Worm (Caenorhabditis elegans) whole organism, L2 larva: Measurements from ENCODE around the gene nhr-97.
"Not testable (repeated sequence)": the region's sequence is repeated elsewhere in the genome, so short reads cannot be mapped to it uniquely, and the experiment has no call there.

Experiments used
- C34F6.9 ChIP-seq: fragments of 150-350 bp; optimal IDR thresholded peaks from 2 replicates; lab custom pipeline; 2014; ENCODE audit warnings: missing biosample characterization, missing genetic modification characterization
- F13H6.1 ChIP-seq: sonication (generic microtip); optimal IDR thresholded peaks from 2 replicates; lab custom pipeline; 2016; ENCODE audit warnings: missing genetic modification characterization, missing compliant biosample characterization
- Y55F3AM.14 ChIP-seq: fragments of 200-800 bp; sonication (Bioruptor generic); optimal IDR thresholded peaks from 2 replicates; lab custom pipeline; 2018; ENCODE audit warnings: mild to moderate bottlenecking, missing genetic modification characterization, missing compliant biosample characterization
- alr-1 ChIP-seq: fragments of 150-350 bp; optimal IDR thresholded peaks from 2 replicates; lab custom pipeline; 2014; ENCODE audit warnings: missing biosample characterization, missing genetic modification characterization
- aly-2 ChIP-seq: fragments of 150-350 bp; optimal IDR thresholded peaks from 2 replicates; lab custom pipeline; 2014; ENCODE audit warnings: missing biosample characterization, missing genetic modification characterization
- ama-1 ChIP-seq: fragments of 150-350 bp; optimal IDR thresholded peaks from 2 replicates; lab custom pipeline; 2018; ENCODE audit warnings: inconsistent platforms
- ceh-16 ChIP-seq: fragments of 150-350 bp; optimal IDR thresholded peaks from 2 replicates; lab custom pipeline; 2014; ENCODE audit warnings: missing biosample characterization, missing genetic modification characterization
- ceh-82 ChIP-seq: fragments of 150-350 bp; optimal IDR thresholded peaks from 2 replicates; lab custom pipeline; 2014; ENCODE audit warnings: missing biosample characterization, missing genetic modification characterization
- crh-2 ChIP-seq: sonication (generic microtip); optimal IDR thresholded peaks from 2 replicates; lab custom pipeline; 2017; ENCODE audit warnings: missing biosample characterization, missing genetic modification characterization
- egl-27 ChIP-seq: sonication (generic microtip); optimal IDR thresholded peaks from 3 replicates; lab custom pipeline; 2017; ENCODE audit warnings: missing biosample characterization, missing genetic modification reagents, missing genetic modification characterization
- fos-1 ChIP-seq: fragments of 150-350 bp; optimal IDR thresholded peaks from 2 replicates; lab custom pipeline; 2014; ENCODE audit warnings: missing biosample characterization, missing genetic modification characterization
- gmeb-1 ChIP-seq: fragments of 150-350 bp; optimal IDR thresholded peaks from 2 replicates; lab custom pipeline; 2014; ENCODE audit warnings: missing biosample characterization, missing genetic modification characterization
- lin-11 ChIP-seq: fragments of 150-350 bp; sonication (generic microtip); optimal IDR thresholded peaks from 2 replicates; lab custom pipeline; 2014; ENCODE audit warnings: missing biosample characterization, missing genetic modification characterization, inconsistent platforms, mixed read lengths
- lin-39 ChIP-seq: fragments of 150-350 bp; optimal IDR thresholded peaks from 2 replicates; lab custom pipeline; 2014; ENCODE audit warnings: missing biosample characterization, missing genetic modification reagents, missing genetic modification characterization
- lsy-2 ChIP-seq, 2 experiments: fragments of 150-350 bp in 1 of 2; sonication (generic microtip) in 1 of 2; optimal IDR thresholded peaks; 2 replicates each; lab custom pipeline; 2014 to 2017; ENCODE audit warnings: missing biosample characterization in 2 of 2, missing genetic modification characterization in 2 of 2
- mab-5 ChIP-seq: fragments of 150-350 bp; optimal IDR thresholded peaks from 2 replicates; lab custom pipeline; 2014; ENCODE audit warnings: missing biosample characterization, missing genetic modification characterization
- nhr-11 ChIP-seq: fragments of 150-350 bp; optimal IDR thresholded peaks from 2 replicates; lab custom pipeline; 2014; ENCODE audit warnings: missing biosample characterization, missing genetic modification characterization
- nhr-23 ChIP-seq: fragments of 150-350 bp; optimal IDR thresholded peaks from 2 replicates; lab custom pipeline; 2014; ENCODE audit warnings: missing biosample characterization, missing genetic modification reagents, missing genetic modification characterization
- nhr-237 ChIP-seq: fragments of 150-350 bp; optimal IDR thresholded peaks from 2 replicates; lab custom pipeline; 2014; ENCODE audit warnings: missing biosample characterization, missing genetic modification characterization
- nhr-25 ChIP-seq: fragments of 150-350 bp; sonication (generic microtip); optimal IDR thresholded peaks from 3 replicates; lab custom pipeline; 2014; ENCODE audit warnings: missing biosample characterization, missing genetic modification characterization
- nhr-6 ChIP-seq: fragments of 150-350 bp; optimal IDR thresholded peaks from 2 replicates; lab custom pipeline; 2014; ENCODE audit warnings: missing biosample characterization, missing genetic modification characterization
- nhr-77 ChIP-seq: fragments of 150-350 bp; optimal IDR thresholded peaks from 2 replicates; lab custom pipeline; 2014; ENCODE audit warnings: missing biosample characterization, missing genetic modification characterization
- skn-1 ChIP-seq: sonication (generic microtip); optimal IDR thresholded peaks from 2 replicates; lab custom pipeline; 2017; ENCODE audit warnings: missing biosample characterization, missing genetic modification characterization
- sma-3 ChIP-seq: sonication (generic microtip); optimal IDR thresholded peaks from 2 replicates; lab custom pipeline; 2016; ENCODE audit warnings: missing genetic modification reagents, missing genetic modification characterization, missing compliant biosample characterization
- sma-9 ChIP-seq, 2 experiments: fragments of 150-350 bp in 1 of 2; sonication (generic microtip) in 1 of 2; optimal IDR thresholded peaks; 2 replicates each; lab custom pipeline; 2014 to 2016; ENCODE audit warnings: missing genetic modification characterization in 2 of 2, mild to moderate bottlenecking in 1 of 2, missing biosample characterization in 1 of 2, missing compliant biosample characterization in 1 of 2, missing genetic modification reagents in 1 of 2, moderate library complexity in 1 of 2
- snpc-4 ChIP-seq: fragments of 150-350 bp; optimal IDR thresholded peaks from 2 replicates; lab custom pipeline; 2014; ENCODE audit warnings: missing biosample characterization, missing genetic modification characterization
- unc-55 ChIP-seq: fragments of 150-350 bp; sonication (generic microtip); optimal IDR thresholded peaks from 3 replicates; lab custom pipeline; 2014; ENCODE audit warnings: missing biosample characterization, missing genetic modification reagents, missing genetic modification characterization
- ztf-11 ChIP-seq: sonication (generic microtip); optimal IDR thresholded peaks from 2 replicates; lab custom pipeline; 2017; ENCODE audit warnings: missing biosample characterization, missing genetic modification characterization

Gene nhr-97

ce11 chrIV:9762667-9763173 lies 5.3 kb downstream of the nhr-97 start:
- TF ChIP-seq ztf-11 (tag; lab: Kevin White, UChicago), result no peak
- TF ChIP-seq gmeb-1 (tag; lab: Kevin White, UChicago), result no peak
- peak; percentile 1 for TF ChIP-seq egl-27 (tag; lab: Kevin White, UChicago)
- no peak for TF ChIP-seq nhr-237 (tag; lab: Kevin White, UChicago)
- no peak for TF ChIP-seq nhr-25 (tag; lab: Kevin White, UChicago)
- no peak for TF ChIP-seq ceh-82 (tag; lab: Kevin White, UChicago)
- no peak for TF ChIP-seq lin-39 (tag; lab: Kevin White, UChicago)
- TF ChIP-seq skn-1 (tag; lab: Kevin White, UChicago), result no peak
- no peak for TF ChIP-seq sma-9 (GFP tag; optimal IDR thresholded peaks at IDR 0.05; lab: Kevin White, UChicago)
- TF ChIP-seq sma-9 (tag; optimal IDR thresholded peaks at IDR 0.05; lab: Kevin White, UChicago), result no peak
- TF ChIP-seq nhr-11 (tag; lab: Kevin White, UChicago), result no peak
- no peak for TF ChIP-seq alr-1 (tag; lab: Kevin White, UChicago)
- no peak for TF ChIP-seq crh-2 (tag; lab: Kevin White, UChicago)
- TF ChIP-seq fos-1 (tag; lab: Kevin White, UChicago), result peak; percentile 85

ce11 chrIV:9766250-9766649 lies 8.8 kb downstream of the nhr-97 start, which contains the start of gene ssp-36:
Gene ssp-36 (minus strand): TSS chrIV:9766350.
- TF ChIP-seq nhr-11 (tag; lab: Kevin White, UChicago) (no peak), fos-1 (tag; lab: Kevin White, UChicago) (no peak), lin-11 (tag; lab: Kevin White, UChicago) (no peak), ceh-16 (no peak), ama-1 (lab: Kevin White, UChicago) (no peak), nhr-23 (tag; lab: Kevin White, UChicago) (no peak), nhr-6 (tag; lab: Kevin White, UChicago) (no peak), nhr-77 (tag; lab: Kevin White, UChicago) (no peak), ceh-82 (tag; lab: Kevin White, UChicago) (no peak), Y55F3AM.14 (GFP tag; lab: Kevin White, UChicago) (no peak), C34F6.9 (tag; lab: Kevin White, UChicago) (no peak), skn-1 (tag; lab: Kevin White, UChicago) (no peak), unc-55 (GFP tag; lab: Kevin White, UChicago) (no peak), mab-5 (tag; lab: Kevin White, UChicago) (no peak), sma-3 (no peak), gmeb-1 (tag; lab: Kevin White, UChicago) (no peak)

- not testable (repeated sequence) for TF ChIP-seq ceh-16; aly-2 (tag; lab: Kevin White, UChicago); alr-1 (tag; lab: Kevin White, UChicago)
Observed at ce11 chrIV:9767054-9767453, 9.6 kb downstream of the nhr-97 start, which contains the start of gene msp-79. Gene msp-79 (minus strand): TSS chrIV:9767154.

- not testable (repeated sequence) for TF ChIP-seq snpc-4; nhr-25 (tag; lab: Kevin White, UChicago); lsy-2 (tag; optimal IDR thresholded peaks at IDR 0.05; lab: Kevin White, UChicago)
Observed at ce11 chrIV:9769746-9770145, 12.3 kb downstream of the nhr-97 start, which contains the start of gene msp-78. Gene msp-78 (plus strand): TSS chrIV:9770046.

- TF ChIP-seq nhr-6 (tag; lab: Kevin White, UChicago) (no peak), mab-5 (tag; lab: Kevin White, UChicago) (peak; percentile 12)
Observed at ce11 chrIV:9770798-9771197, 13.4 kb downstream of the nhr-97 start.

- TF ChIP-seq lin-39 (tag; lab: Kevin White, UChicago) (no peak), sma-3 (no peak), F13H6.1 (tag; lab: Kevin White, UChicago) (no peak)
Observed at ce11 chrIV:9772096-9772720, 14.8 kb downstream of the nhr-97 start, which contains the start of gene cav-1. Gene cav-1 (plus strand): TSS chrIV:9772510.
